Fruit fly (Drosophila melanogaster) whole organism, wandering third instar larva: ENCODE data around the gene tth.
A peak's percentile ranks its signal among the peaks of the same experiment; 100 is the strongest.

Experiments
- CG32264 ChIP-seq: fragments of 200-800 bp; sonication (Bioruptor generic); optimal IDR thresholded peaks from 2 replicates; lab custom pipeline; 2016; ENCODE audit warnings: missing biosample characterization, missing genetic modification characterization
- CG9705 ChIP-seq: fragments of 200-800 bp; sonication (Bioruptor generic); optimal IDR thresholded peaks from 2 replicates; lab custom pipeline; 2018; ENCODE audit warnings: missing biosample characterization, mild to moderate bottlenecking, missing genetic modification characterization
- CrebA ChIP-seq: fragments of 200-800 bp; sonication (Bioruptor generic); optimal IDR thresholded peaks from 2 replicates; lab custom pipeline; 2016; ENCODE audit warnings: missing biosample characterization, mild to moderate bottlenecking, missing genetic modification characterization, borderline replicate concordance
- Dfd ChIP-seq: fragments of >200 bp; optimal IDR thresholded peaks from 2 replicates; lab custom pipeline; 2017; ENCODE audit warnings: missing biosample characterization, missing genetic modification characterization
- Dif ChIP-seq: fragments of 200-275, 200-300 bp; sonication (Bioruptor generic); optimal IDR thresholded peaks from 2 replicates; lab custom pipeline; 2018; ENCODE audit warnings: missing biosample characterization, missing genetic modification characterization; ENCODE audit not compliant: partially characterized antibody
- GATAd ChIP-seq: sonication (Bioruptor generic); optimal IDR thresholded peaks from 2 replicates; lab custom pipeline; 2016; ENCODE audit warnings: missing biosample characterization, missing genetic modification characterization
- HLH106 ChIP-seq: fragments of 200-800 bp; optimal IDR thresholded peaks from 3 replicates; lab custom pipeline; 2019; ENCODE audit warnings: missing biosample characterization, mild to moderate bottlenecking, missing genetic modification characterization, moderate library complexity
- Hnf4 ChIP-seq: fragments of 200-800 bp; sonication (Bioruptor generic); optimal IDR thresholded peaks from 2 replicates; lab custom pipeline; 2016; ENCODE audit warnings: missing biosample characterization, mild to moderate bottlenecking, missing genetic modification characterization
- Hr78 ChIP-seq: fragments of >200 bp; optimal IDR thresholded peaks from 2 replicates; lab custom pipeline; 2017; ENCODE audit warnings: missing biosample characterization, missing genetic modification characterization
- Hr83 ChIP-seq: fragments of 200-300 bp; sonication (Bioruptor generic); optimal IDR thresholded peaks from 2 replicates; lab custom pipeline; 2016; ENCODE audit warnings: missing biosample characterization, mild to moderate bottlenecking, missing genetic modification characterization, moderate library complexity; ENCODE audit not compliant: poor library complexity, severe bottlenecking
- Jra ChIP-seq: sonication (Bioruptor generic); optimal IDR thresholded peaks from 2 replicates; lab custom pipeline; 2016; ENCODE audit warnings: missing biosample characterization, missing genetic modification characterization
- Mio ChIP-seq: sonication (Bioruptor generic); optimal IDR thresholded peaks from 2 replicates; lab custom pipeline; 2016; ENCODE audit warnings: missing biosample characterization, missing genetic modification characterization
- Myc ChIP-seq: fragments of >200 bp; optimal IDR thresholded peaks from 2 replicates; lab custom pipeline; 2017
- N ChIP-seq: fragments of >200 bp; optimal IDR thresholded peaks from 2 replicates; lab custom pipeline; 2018; ENCODE audit warnings: missing biosample characterization, missing external identifiers, missing genetic modification characterization
- OdsH ChIP-seq: fragments of 200-800 bp; sonication (Bioruptor generic); optimal IDR thresholded peaks from 2 replicates; lab custom pipeline; 2016; ENCODE audit warnings: missing biosample characterization, mild to moderate bottlenecking, missing genetic modification characterization
- Rel ChIP-seq, 2 experiments: fragments of 200-800 bp; sonication (Bioruptor generic) in 1 of 2; optimal IDR thresholded peaks; 2 replicates in 1 of 2; 3 replicates in 1 of 2; lab custom pipeline; 2016 to 2019; ENCODE audit warnings: mild to moderate bottlenecking in 2 of 2, missing biosample characterization in 2 of 2, missing genetic modification characterization in 2 of 2, moderate library complexity in 1 of 2
- Sp1 ChIP-seq: fragments of 200-800 bp; sonication (Bioruptor generic); optimal IDR thresholded peaks from 3 replicates; lab custom pipeline; 2019; ENCODE audit warnings: missing biosample characterization, mild to moderate bottlenecking, missing genetic modification characterization, moderate library complexity
- Vsx2 ChIP-seq: fragments of 200-300, 225-300 bp; sonication (Bioruptor generic); optimal IDR thresholded peaks from 2 replicates; lab custom pipeline; 2018; ENCODE audit warnings: missing biosample characterization, missing genetic modification characterization; ENCODE audit not compliant: partially characterized antibody
- br ChIP-seq: fragments of 200-800 bp; sonication (Bioruptor generic); optimal IDR thresholded peaks from 2 replicates; lab custom pipeline; 2016; ENCODE audit warnings: missing biosample characterization, missing genetic modification characterization
- brk ChIP-seq: fragments of 200-800 bp; sonication (Bioruptor generic); optimal IDR thresholded peaks from 2 replicates; lab custom pipeline; 2016; ENCODE audit warnings: missing biosample characterization, mild to moderate bottlenecking, missing genetic modification characterization
- dl ChIP-seq, 2 experiments: fragments of 175-275, 200-275 bp in 1 of 2; fragments of 200-275 bp in 1 of 2; sonication (Bioruptor generic); optimal IDR thresholded peaks; lab custom pipeline; 2018; ENCODE audit warnings: mild to moderate bottlenecking in 2 of 2, missing biosample characterization in 2 of 2, missing genetic modification characterization in 2 of 2, moderate library complexity in 2 of 2; ENCODE audit not compliant: partially characterized antibody in 2 of 2, insufficient read depth in 1 of 2
- dmrt93B ChIP-seq: fragments of 200-800 bp; sonication (Bioruptor generic); optimal IDR thresholded peaks from 2 replicates; lab custom pipeline; 2018; ENCODE audit warnings: missing biosample characterization, mild to moderate bottlenecking, missing genetic modification characterization
- dsf ChIP-seq: sonication (Bioruptor generic); optimal IDR thresholded peaks from 2 replicates; lab custom pipeline; 2016; ENCODE audit warnings: missing biosample characterization, missing genetic modification characterization, borderline replicate concordance
- ey ChIP-seq: fragments of 200-800 bp; sonication (Bioruptor generic); optimal IDR thresholded peaks from 2 replicates; lab custom pipeline; 2016; ENCODE audit warnings: missing biosample characterization, missing genetic modification characterization
- foxo ChIP-seq, 2 experiments: fragments of 200-800 bp; sonication (Bioruptor generic); optimal IDR thresholded peaks; 2 replicates in 1 of 2; 3 replicates in 1 of 2; lab custom pipeline; 2016 to 2017; ENCODE audit warnings: missing biosample characterization in 2 of 2, missing genetic modification characterization in 2 of 2
- fru ChIP-seq: fragments of 200-800 bp; sonication (Bioruptor generic); optimal IDR thresholded peaks from 3 replicates; lab custom pipeline; 2016; ENCODE audit warnings: missing biosample characterization, mild to moderate bottlenecking, missing genetic modification characterization
- h ChIP-seq: fragments of 200-800 bp; sonication (Bioruptor generic); optimal IDR thresholded peaks from 3 replicates; lab custom pipeline; 2016; ENCODE audit warnings: missing biosample characterization, mild to moderate bottlenecking, missing genetic modification characterization
- jim ChIP-seq: fragments of 175-275, 200-325 bp; sonication (Bioruptor generic); optimal IDR thresholded peaks from 2 replicates; lab custom pipeline; 2016; ENCODE audit warnings: missing biosample characterization, mild to moderate bottlenecking, missing genetic modification characterization
- lola ChIP-seq: fragments of >200 bp; optimal IDR thresholded peaks from 2 replicates; lab custom pipeline; 2017; ENCODE audit warnings: missing biosample characterization, missing genetic modification characterization
- pan ChIP-seq: fragments of >200 bp; optimal IDR thresholded peaks from 2 replicates; lab custom pipeline; 2017
- psq ChIP-seq: fragments of 200-800 bp; sonication (Bioruptor generic); optimal IDR thresholded peaks from 3 replicates; lab custom pipeline; 2017; ENCODE audit warnings: missing biosample characterization, mild to moderate bottlenecking, missing genetic modification characterization, moderate library complexity
- rgr ChIP-seq: fragments of 200-800 bp; sonication (Bioruptor generic); optimal IDR thresholded peaks from 3 replicates; lab custom pipeline; 2016; ENCODE audit warnings: missing biosample characterization, mild to moderate bottlenecking, missing genetic modification characterization
- sage ChIP-seq: fragments of 200-800 bp; sonication (Bioruptor generic); optimal IDR thresholded peaks from 2 replicates; lab custom pipeline; 2016; ENCODE audit warnings: missing biosample characterization, mild to moderate bottlenecking, missing genetic modification characterization
- sv ChIP-seq: fragments of 200-800 bp; sonication (Bioruptor generic); optimal IDR thresholded peaks from 3 replicates; lab custom pipeline; 2016; ENCODE audit warnings: missing biosample characterization, missing genetic modification characterization
- tai ChIP-seq: sonication (Bioruptor generic); optimal IDR thresholded peaks from 2 replicates; lab custom pipeline; 2016; ENCODE audit warnings: missing biosample characterization, missing genetic modification characterization
- usp ChIP-seq: fragments of >200 bp; optimal IDR thresholded peaks from 2 replicates; lab custom pipeline; 2017; ENCODE audit warnings: missing biosample characterization, missing genetic modification characterization
- woc ChIP-seq: sonication (Bioruptor generic); optimal IDR thresholded peaks from 2 replicates; lab custom pipeline; 2016; ENCODE audit warnings: missing biosample characterization, mild to moderate bottlenecking, missing genetic modification characterization

tth gene

DNA sequence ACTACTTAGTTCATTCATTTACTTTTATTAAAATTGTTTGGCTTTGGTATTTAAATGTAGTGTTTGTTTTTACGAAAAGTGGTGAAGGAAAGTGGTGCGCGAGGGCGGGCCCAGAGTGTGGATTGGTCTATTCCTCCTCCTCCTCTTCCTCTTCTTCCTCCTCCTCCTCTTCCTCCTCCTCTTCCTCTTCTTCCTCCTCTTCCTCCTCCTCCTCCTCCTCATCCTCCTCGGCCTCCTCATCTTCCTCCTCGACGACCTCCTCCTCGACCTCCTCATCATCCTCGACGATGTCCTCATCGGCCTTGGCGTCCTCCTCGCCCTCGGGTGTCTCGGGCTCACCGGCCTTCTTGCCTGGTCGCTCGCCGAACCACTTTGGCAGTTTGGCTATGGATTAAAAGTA, 22.7 kb downstream of the tth start:
- TF ChIP-seq CrebA (GFP tag; lab: Kevin White, UChicago) = no peak

DNA sequence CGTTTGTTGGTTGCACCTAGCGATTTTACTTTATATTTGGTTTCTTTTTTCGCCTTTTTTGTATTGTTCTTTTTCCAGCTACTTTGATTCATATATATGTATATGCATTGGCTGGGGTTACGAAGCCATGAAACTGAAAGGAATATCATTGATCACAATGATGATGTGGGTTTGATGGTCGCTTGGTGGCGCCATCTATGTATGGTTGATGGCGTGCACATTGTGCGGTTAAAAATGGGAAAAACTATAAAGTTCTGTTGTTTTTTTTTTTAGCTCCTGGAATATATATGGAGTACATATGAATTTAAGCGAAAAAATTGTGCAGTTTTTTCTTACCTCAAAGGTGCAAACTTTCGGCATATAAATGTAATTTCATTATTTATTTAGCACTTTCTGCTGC, 29.5 kb downstream of the tth start:
- TF ChIP-seq Mio (GFP tag; lab: Kevin White, UChicago) (no peak), OdsH (no peak), woc (no peak), Jra (GFP tag; lab: Kevin White, UChicago) (no peak), Dif (GFP tag; lab: Kevin White, UChicago) (no peak), fru (GFP tag; lab: Kevin White, UChicago) (no peak), Sp1 (GFP tag; lab: Kevin White, UChicago) (no peak), dsf (no peak), CG9705 (GFP tag; lab: Kevin White, UChicago) (no peak), rgr (no peak), usp (GFP tag; lab: Kevin White, UChicago) (no peak)
- TF ChIP-seq, all 38 proteins: peak for 0

DNA sequence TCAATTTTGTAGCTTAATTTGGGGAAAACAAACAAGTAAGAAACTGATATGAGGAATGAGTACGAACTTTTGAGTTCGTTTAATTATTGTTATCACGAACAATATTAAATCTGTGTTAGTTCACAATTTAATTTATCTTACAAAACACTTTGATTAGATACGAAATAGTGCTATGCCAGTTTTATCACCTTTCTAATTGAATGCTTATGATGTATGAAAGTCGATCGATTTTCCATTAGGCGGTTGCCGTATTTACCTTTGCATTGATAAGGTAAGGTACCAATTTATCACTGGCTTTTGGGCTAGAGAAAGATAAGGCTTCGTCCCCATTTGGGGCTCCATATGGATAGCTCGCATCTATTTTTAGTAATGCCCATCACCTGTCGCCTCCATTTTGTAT, 37.1 kb downstream of the tth start:
- no peak for TF ChIP-seq Vsx2 (GFP tag; lab: Kevin White, UChicago)
- TF ChIP-seq Hr78 (GFP tag; lab: Kevin White, UChicago) = no peak

DNA sequence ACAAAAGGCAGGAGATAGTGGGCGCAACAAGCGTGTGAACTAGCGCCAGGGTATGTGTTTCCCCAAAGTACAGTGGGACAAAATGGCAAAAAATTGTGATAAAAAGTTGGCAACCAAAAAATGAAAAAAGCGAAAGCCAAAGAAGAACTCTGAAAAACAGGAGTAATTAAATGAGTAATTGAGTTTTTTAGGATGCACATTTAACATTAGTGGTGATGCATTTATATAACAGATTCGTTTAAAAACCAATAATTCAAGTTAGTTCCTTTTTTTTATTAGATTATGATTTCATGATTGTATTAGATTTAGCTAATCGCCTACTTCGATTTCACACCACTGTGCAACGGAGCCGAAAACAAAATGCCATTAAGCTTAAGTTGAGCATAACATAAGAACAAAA, 44.0 kb downstream of the tth start:
- TF ChIP-seq ey (GFP tag; lab: Kevin White, UChicago) (peak; percentile 29), dmrt93B (no peak), foxo (GFP tag; optimal IDR thresholded peaks at IDR 0.05; lab: Kevin White, UChicago) (peak in 1 of 2 experiments; percentile 29), Myc (lab: Kevin White, UChicago) (no peak), woc (no peak), tai (GFP tag; lab: Kevin White, UChicago) (no peak), OdsH (no peak), sv (no peak), fru (GFP tag; lab: Kevin White, UChicago) (no peak), HLH106 (tag; lab: Kevin White, UChicago) (no peak)
- TF ChIP-seq, all 38 proteins: peak for 2

DNA sequence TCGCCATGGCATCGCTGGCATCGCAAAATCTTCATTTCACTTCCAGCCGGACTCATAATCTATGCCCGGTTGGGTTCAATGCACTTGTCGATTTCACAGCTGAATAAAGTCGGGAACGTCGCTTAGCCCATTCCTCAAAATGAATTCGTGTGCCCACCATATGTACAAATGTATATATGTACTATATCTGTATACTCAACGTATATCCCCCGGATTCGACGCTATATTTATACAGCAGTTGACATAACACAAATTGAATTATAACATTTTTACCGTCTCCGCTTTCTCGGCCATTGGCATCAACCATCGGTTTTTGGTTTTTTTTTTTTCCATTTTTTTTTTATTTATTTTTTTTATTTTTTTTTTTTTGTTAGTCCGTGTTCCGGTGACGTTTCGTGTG, 46.1 kb downstream of the tth start:
- TF ChIP-seq Dfd (GFP tag; lab: Kevin White, UChicago) = no peak
- peak; percentile 24 for TF ChIP-seq psq (GFP tag; lab: Kevin White, UChicago)
- no peak for TF ChIP-seq N (GFP tag; lab: Kevin White, UChicago)
- peak; percentile 81 for TF ChIP-seq h (GFP tag; lab: Kevin White, UChicago)
- no peak for TF ChIP-seq Vsx2 (GFP tag; lab: Kevin White, UChicago)
- no peak for TF ChIP-seq Hr78 (GFP tag; lab: Kevin White, UChicago)
- TF ChIP-seq Myc (lab: Kevin White, UChicago) = no peak
- TF ChIP-seq HLH106 (tag; lab: Kevin White, UChicago) = no peak
- TF ChIP-seq woc = no peak
- no peak for TF ChIP-seq dl (GFP tag; optimal IDR thresholded peaks at IDR 0.05; lab: Kevin White, UChicago; ENCODE audit: insufficient read depth in 1 of 2, partially characterized antibody in 2 of 2)
- TF ChIP-seq CG32264 (GFP tag; lab: Kevin White, UChicago) = peak; percentile 34
- peak; percentile 47 for TF ChIP-seq br
- no peak for TF ChIP-seq lola
- TF ChIP-seq GATAd (GFP tag; lab: Kevin White, UChicago) = peak; percentile 36
- TF ChIP-seq fru (GFP tag; lab: Kevin White, UChicago) = peak; percentile 48
- peak; percentile 65 for TF ChIP-seq OdsH
- TF ChIP-seq usp (GFP tag; lab: Kevin White, UChicago) = no peak
- no peak for TF ChIP-seq dsf
- peak; percentile 50 for TF ChIP-seq Hnf4 (GFP tag; lab: Kevin White, UChicago)
- peak; percentile 5 for TF ChIP-seq Sp1 (GFP tag; lab: Kevin White, UChicago)
- TF ChIP-seq jim = no peak
- TF ChIP-seq pan = no peak
- TF ChIP-seq tai (GFP tag; lab: Kevin White, UChicago) = peak; percentile 1
- peak; percentile 10 for TF ChIP-seq ey (GFP tag; lab: Kevin White, UChicago)
- peak; percentile 22 for TF ChIP-seq Jra (GFP tag; lab: Kevin White, UChicago)
- TF ChIP-seq Mio (GFP tag; lab: Kevin White, UChicago) = no peak
- peak in 1 of 2 experiments; percentile 48 for TF ChIP-seq foxo (GFP tag; optimal IDR thresholded peaks at IDR 0.05; lab: Kevin White, UChicago)
- no peak for TF ChIP-seq Rel (GFP tag; optimal IDR thresholded peaks at IDR 0.05; lab: Kevin White, UChicago)
- peak; percentile 58 for TF ChIP-seq Rel (tag; optimal IDR thresholded peaks at IDR 0.05; lab: Kevin White, UChicago)
- TF ChIP-seq sv = no peak
- peak; percentile 67 for TF ChIP-seq brk (GFP tag; lab: Kevin White, UChicago)
- TF ChIP-seq CrebA (GFP tag; lab: Kevin White, UChicago) = peak; percentile 40
- peak; percentile 72 for TF ChIP-seq rgr
- peak; percentile 67 for TF ChIP-seq Hr83 (GFP tag; lab: Kevin White, UChicago)
- TF ChIP-seq Dif (GFP tag; lab: Kevin White, UChicago) = no peak
- TF ChIP-seq CG9705 (GFP tag; lab: Kevin White, UChicago) = no peak
- peak; percentile 59 for TF ChIP-seq sage (GFP tag; lab: Kevin White, UChicago)
